Worm (Caenorhabditis elegans): ENCODE results near the gene ugt-29.

The ugt-29 gene

DNA sequence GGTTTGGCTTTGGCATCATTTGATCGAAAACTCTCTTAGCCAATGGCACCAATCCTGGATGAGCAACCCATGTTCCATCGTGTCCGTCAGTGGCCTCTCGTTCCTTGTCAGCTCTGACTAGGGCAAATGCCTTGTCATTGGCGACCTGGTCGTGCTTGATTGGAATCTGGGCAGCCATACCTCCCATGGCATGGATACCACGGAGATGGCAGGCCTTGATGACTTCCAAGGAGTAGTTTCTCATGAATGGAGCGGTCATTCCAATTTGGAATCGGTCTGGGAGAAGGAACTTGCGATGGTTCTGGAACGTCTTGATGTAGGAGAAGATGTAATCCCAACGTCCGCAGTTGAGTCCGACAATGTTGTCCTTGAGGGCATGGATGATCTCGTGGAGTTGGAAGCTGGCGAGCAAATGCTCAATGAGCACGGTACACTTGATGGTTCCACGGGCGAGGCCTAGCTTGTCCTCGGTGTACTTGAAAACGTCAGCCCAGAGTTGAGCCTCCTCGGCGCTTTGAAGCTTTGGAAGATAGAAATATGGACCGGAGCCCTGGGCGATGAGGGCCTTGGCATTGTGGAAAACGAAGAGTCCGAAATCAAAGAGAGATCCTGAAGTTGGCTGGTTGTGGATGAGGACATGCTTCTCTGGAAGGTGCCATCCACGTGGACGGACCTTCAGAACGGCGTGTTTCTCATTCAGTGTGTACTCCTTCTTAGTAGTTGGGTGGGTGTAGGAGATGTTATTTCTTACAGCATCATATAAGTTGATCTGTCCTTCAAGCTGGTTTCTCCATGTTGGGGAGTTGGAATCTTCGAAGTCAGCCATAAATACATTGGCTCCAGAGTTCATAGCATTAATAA lies 25.8 kb upstream of the ugt-29 start (continued):
- TF ChIP-seq nhr-41 (GFP tag; IDR thresholded peaks at IDR 0.05) (no peak), nhr-6 (tag; optimal IDR thresholded peaks at IDR 0.05) (peak; percentile 49), nhr-11 (tag; optimal IDR thresholded peaks at IDR 0.05) (no peak), F44E2.7 (GFP tag; IDR thresholded peaks at IDR 0.05) (0 out of 2 replicates have a peak, but pooled peaks have one; percentile 2), Y105C5A.15 (GFP tag; IDR thresholded peaks at IDR 0.05) (no peak), daf-8 (GFP tag; IDR thresholded peaks at IDR 0.05) (no peak), dve-1 (tag; optimal IDR thresholded peaks at IDR 0.05; ENCODE audit: insufficient read depth) (peak; percentile 12), hmg-1.1 (GFP tag; IDR thresholded peaks at IDR 0.05) (no peak), lsy-2 (tag; optimal IDR thresholded peaks at IDR 0.05) (peak in 1 of 2 experiments; percentile 20), arid-1 (GFP tag; conservative IDR thresholded peaks at IDR 0.05) (0 out of 2 replicates have a peak, but pooled peaks have one; percentile 12), attf-4 (tag; optimal IDR thresholded peaks at IDR 0.05) (no peak), nhr-10 (tag; optimal IDR thresholded peaks at IDR 0.05) (no peak), hlh-30 (tag; optimal IDR thresholded peaks at IDR 0.05; ENCODE audit: insufficient read depth) (peak; percentile 3), ama-1 (optimal IDR thresholded peaks at IDR 0.05) (peak; percentile 96), F37D6.2 (tag; optimal IDR thresholded peaks at IDR 0.05) (no peak), cey-2 (tag; optimal IDR thresholded peaks at IDR 0.05; ENCODE audit: borderline replicate concordance, insufficient read depth) (no peak), R02D3.7 (tag; optimal IDR thresholded peaks at IDR 0.05) (no peak), mdl-1 (tag; optimal IDR thresholded peaks at IDR 0.05) (peak in 1 of 2 experiments; percentile 4), duxl-1 (tag; optimal IDR thresholded peaks at IDR 0.05; ENCODE audit: poor library complexity) (peak; percentile 54), mes-2 (tag; optimal IDR thresholded peaks at IDR 0.05; ENCODE audit: poor library complexity, severe bottlenecking) (peak; percentile 62)

DNA sequence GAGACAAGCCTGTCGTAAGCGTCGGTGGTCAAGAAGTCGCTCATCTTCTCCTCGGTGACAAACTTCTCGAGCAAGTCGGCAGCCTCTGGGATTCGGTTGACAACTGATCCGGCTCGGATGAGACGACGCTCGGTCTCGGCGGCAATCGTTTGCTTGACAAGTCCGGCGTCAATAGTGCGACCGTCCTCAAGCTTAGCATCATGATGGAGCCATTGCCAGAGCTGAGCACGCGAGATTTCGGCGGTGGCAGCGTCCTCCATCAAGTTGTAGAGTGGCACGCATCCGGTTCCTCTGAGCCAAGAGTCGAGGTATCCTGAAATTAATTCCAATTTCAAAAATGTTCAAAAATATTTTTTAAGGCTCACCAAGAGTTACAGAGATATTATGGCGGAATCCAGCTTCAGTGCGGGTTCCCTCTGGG lies 25.1 kb upstream of the ugt-29 start:
- TF ChIP-seq zip-2 (tag; optimal IDR thresholded peaks at IDR 0.05) = no peak
- TF ChIP-seq T26A8.4 (GFP tag; IDR thresholded peaks at IDR 0.05) = no peak; the same call in 1 of the 2 replicates
- peak; percentile 87 for TF ChIP-seq set-16 (GFP tag; IDR thresholded peaks at IDR 0.05)
- peak in 1 of 2 experiments; percentile 11 for TF ChIP-seq lsy-2 (tag; optimal IDR thresholded peaks at IDR 0.05)
- no peak for TF ChIP-seq F44E2.7 (GFP tag; IDR thresholded peaks at IDR 0.05)
- TF ChIP-seq ZK337.2 (GFP tag; IDR thresholded peaks at IDR 0.05) = no peak
- no peak for TF ChIP-seq zip-11 (GFP tag; IDR thresholded peaks at IDR 0.05)
- TF ChIP-seq aha-1 (tag) = peak; percentile 92
- no peak for TF ChIP-seq dmd-6 (GFP tag; IDR thresholded peaks at IDR 0.05)
- TF ChIP-seq F26F4.8 (GFP tag; conservative IDR thresholded peaks at IDR 0.05) = no peak
- no peak for TF ChIP-seq saeg-2 (GFP tag; IDR thresholded peaks at IDR 0.05)
- 0 out of 2 replicates have a peak, but pooled peaks have one; percentile 26 for TF ChIP-seq lim-7 (GFP tag; IDR thresholded peaks at IDR 0.05)
- 0 out of 2 replicates have a peak, but pooled peaks have one; percentile 31 for TF ChIP-seq dmd-9 (GFP tag; IDR thresholded peaks at IDR 0.05)
- no peak for TF ChIP-seq hlh-11 (tag; optimal IDR thresholded peaks at IDR 0.05)

DNA sequence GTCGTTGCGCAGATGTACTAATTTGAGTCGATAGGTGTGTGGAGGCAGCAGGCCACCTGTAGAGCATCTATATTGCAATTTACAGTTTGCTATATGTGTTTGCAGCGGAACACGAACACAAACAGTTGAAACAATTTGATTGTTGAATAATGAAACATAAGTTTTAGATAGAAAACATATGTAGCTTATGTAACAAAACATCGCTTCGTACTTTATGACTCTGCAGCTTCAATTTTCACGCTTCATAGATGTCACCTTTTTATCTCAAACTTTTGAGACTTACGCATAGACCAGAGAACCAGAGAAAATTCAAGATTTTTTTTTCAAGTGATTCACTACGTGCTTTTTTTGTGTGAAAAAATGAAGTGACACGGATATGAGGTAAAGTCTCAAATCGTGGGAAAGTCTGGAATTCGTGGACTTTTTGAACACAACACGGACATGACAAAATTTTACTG lies 24.5 kb upstream of the ugt-29 start, which contains the start of gene fbxb-72:
TSS of gene fbxb-72 (minus strand) at position 58 of the 458 bp plus-strand sequence.
- TF ChIP-seq zag-1 (tag; optimal IDR thresholded peaks at IDR 0.05) (no peak), daf-16 (GFP tag; optimal IDR thresholded peaks at IDR 0.05) (peak; percentile 41 to 93), daf-16 (tag; optimal IDR thresholded peaks at IDR 0.05) (peak; percentile 89), unc-39 (tag; optimal IDR thresholded peaks at IDR 0.05) (no peak), madf-9 (GFP tag; conservative IDR thresholded peaks at IDR 0.05) (no peak), fkh-10 (GFP tag; optimal IDR thresholded peaks at IDR 0.05) (no peak), Y5F2A.4 (GFP tag; optimal IDR thresholded peaks at IDR 0.05) (peak; percentile 33), ceh-32 (tag; optimal IDR thresholded peaks at IDR 0.05; ENCODE audit: poor library complexity) (no peak), hmg-1.1 (GFP tag; IDR thresholded peaks at IDR 0.05) (no peak; the same call in 1 of the 2 replicates), dmd-6 (GFP tag; IDR thresholded peaks at IDR 0.05) (no peak), nhr-6 (tag; optimal IDR thresholded peaks at IDR 0.05) (peak; percentile 93), nhr-41 (GFP tag; IDR thresholded peaks at IDR 0.05) (0 out of 2 replicates have a peak, but pooled peaks have one; percentile 7), skn-1 (tag; optimal IDR thresholded peaks at IDR 0.05) (no peak), lsy-2 (tag; optimal IDR thresholded peaks at IDR 0.05) (peak; percentile 76 to 84), lin-13 (GFP tag; optimal IDR thresholded peaks at IDR 0.05) (peak; percentile 14), hif-1 (tag; optimal IDR thresholded peaks at IDR 0.05) (peak; percentile 59 to 65), spr-3 (GFP tag; optimal IDR thresholded peaks at IDR 0.05) (peak; percentile 22), aly-2 (tag; optimal IDR thresholded peaks at IDR 0.05) (no peak), zfp-2 (tag; optimal IDR thresholded peaks at IDR 0.05) (no peak), saeg-2 (GFP tag; IDR thresholded peaks at IDR 0.05) (peak; percentile 74), dmd-9 (GFP tag; IDR thresholded peaks at IDR 0.05) (no peak; the same call in 1 of the 2 replicates)
